Worm (Caenorhabditis elegans): ENCODE measurements around the gene F27E5.7.
A peak's percentile ranks its signal among the peaks of the same experiment; 100 is the strongest.

The F27E5.7 gene

DNA sequence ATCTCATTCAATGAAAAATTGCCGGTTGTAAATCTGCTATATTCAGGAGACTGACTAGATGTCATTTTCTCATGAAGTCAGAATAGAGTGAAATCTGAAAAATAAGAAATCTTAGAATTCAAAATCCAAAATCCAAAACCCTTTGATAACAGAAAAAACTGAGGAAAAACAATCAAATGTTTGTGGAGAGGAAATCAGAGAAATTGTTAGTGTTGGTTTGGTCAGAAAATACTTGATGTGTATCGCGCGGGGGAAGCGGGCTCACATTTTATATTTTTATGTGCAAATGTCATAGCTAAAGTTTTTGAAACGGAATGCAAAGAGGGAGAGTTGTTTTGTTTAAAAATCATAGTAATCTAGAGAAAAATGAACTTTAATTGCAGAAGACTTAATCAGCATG is 9.2 kb downstream of the F27E5.7 start, which contains the start of gene F27E5.5:
F27E5.5 (minus strand) TSS at position 101 of the 400 bp plus-strand sequence.
- no peak for TF ChIP-seq elt-2 (tag; optimal IDR thresholded peaks at IDR 0.05)
- TF ChIP-seq nhr-76 (tag; optimal IDR thresholded peaks at IDR 0.05), result no peak
- TF ChIP-seq elt-1 (tag; optimal IDR thresholded peaks at IDR 0.05), result no peak
- no peak for TF ChIP-seq pha-4 (tag; optimal IDR thresholded peaks at IDR 0.05)
- TF ChIP-seq hmg-11 (tag; optimal IDR thresholded peaks at IDR 0.05), result no peak
- no peak for TF ChIP-seq nhr-43 (tag; optimal IDR thresholded peaks at IDR 0.05; ENCODE audit: poor library complexity, severe bottlenecking)
- no peak for TF ChIP-seq zag-1 (tag; optimal IDR thresholded peaks at IDR 0.05)
- no peak for TF ChIP-seq ztf-4 (tag; optimal IDR thresholded peaks at IDR 0.05)
- no peak for TF ChIP-seq nhr-67 (tag; optimal IDR thresholded peaks at IDR 0.05)
- no peak for TF ChIP-seq nhr-237 (tag; optimal IDR thresholded peaks at IDR 0.05)
- no peak for TF ChIP-seq nhr-77 (tag; optimal IDR thresholded peaks at IDR 0.05)
- no peak for TF ChIP-seq sea-2 (GFP tag; optimal IDR thresholded peaks at IDR 0.05)
- TF ChIP-seq nhr-28 (tag; optimal IDR thresholded peaks at IDR 0.05), result no peak
- no peak for TF ChIP-seq lin-15B (tag; optimal IDR thresholded peaks at IDR 0.05)
- no peak for TF ChIP-seq eor-1 (tag; optimal IDR thresholded peaks at IDR 0.05)
- TF ChIP-seq fos-1 (tag; optimal IDR thresholded peaks at IDR 0.05), result no peak
- TF ChIP-seq jun-1 (tag; optimal IDR thresholded peaks at IDR 0.05), result no peak
- no peak for TF ChIP-seq R02D3.7 (tag; optimal IDR thresholded peaks at IDR 0.05)
- TF ChIP-seq snpc-4 (tag; optimal IDR thresholded peaks at IDR 0.05), result no peak
- no peak for TF ChIP-seq elt-3 (tag; optimal IDR thresholded peaks at IDR 0.05)

DNA sequence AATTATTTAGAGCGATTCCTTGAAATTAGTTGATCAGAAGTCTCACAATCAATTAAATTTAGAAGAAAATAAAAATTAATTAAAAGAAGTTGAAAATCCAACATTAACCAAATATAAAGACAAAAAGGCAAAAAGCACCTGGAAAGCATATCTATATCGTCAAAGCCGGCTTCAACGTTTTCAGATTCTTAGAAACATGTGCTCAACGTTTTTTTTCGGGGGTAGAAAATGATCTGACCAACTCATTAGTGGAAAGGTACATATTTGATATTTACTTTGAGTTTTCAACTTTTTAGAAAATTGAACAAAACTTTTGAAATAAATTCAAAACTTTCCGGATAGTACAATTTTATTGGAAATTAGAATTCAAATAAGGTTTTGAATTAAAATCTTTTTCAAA is 10.3 kb downstream of the F27E5.7 start:
- TF ChIP-seq pqm-1 (tag; optimal IDR thresholded peaks at IDR 0.05) (no peak), ceh-9 (tag; optimal IDR thresholded peaks at IDR 0.05) (no peak), egl-5 (tag; optimal IDR thresholded peaks at IDR 0.05) (no peak), skn-1 (tag; optimal IDR thresholded peaks at IDR 0.05) (no peak), nhr-67 (tag; optimal IDR thresholded peaks at IDR 0.05) (no peak), elt-2 (tag; optimal IDR thresholded peaks at IDR 0.05) (no peak), elt-1 (tag; optimal IDR thresholded peaks at IDR 0.05) (no peak), nhr-11 (tag; optimal IDR thresholded peaks at IDR 0.05) (peak; percentile 39)

DNA sequence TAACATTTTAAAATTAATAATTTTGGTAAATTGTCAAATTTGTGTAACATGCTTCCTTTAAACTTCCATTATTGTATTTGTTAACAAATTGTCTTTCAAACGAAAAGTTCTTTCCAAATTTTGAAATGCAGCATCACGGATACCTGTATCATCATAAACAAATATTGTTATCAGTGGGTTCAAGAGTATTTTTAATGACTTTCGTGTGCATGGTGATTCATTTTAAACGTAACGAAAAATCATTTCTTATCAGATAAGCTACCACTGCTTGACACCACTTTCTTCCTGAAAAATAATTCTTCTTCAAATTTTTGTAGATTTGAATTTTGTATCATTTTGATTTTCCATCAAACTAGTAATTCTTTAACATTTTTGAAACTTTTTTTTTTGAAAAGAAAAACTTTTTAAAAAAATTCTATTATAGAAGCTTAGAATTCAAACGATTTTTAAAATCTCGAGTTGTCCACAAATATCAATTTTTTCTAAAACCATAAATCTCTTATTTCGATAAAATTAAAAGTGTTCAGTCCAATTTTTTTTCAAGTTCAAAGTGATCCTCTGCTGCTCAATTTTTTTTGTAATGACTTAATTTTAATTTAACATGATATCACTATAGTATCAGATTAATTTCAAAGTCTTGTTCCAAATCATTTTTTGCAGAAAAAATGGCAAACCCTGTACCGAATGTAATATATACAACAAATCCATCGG is 11.9 kb downstream of the F27E5.7 start, which contains the start of gene F27E5.9:
F27E5.9 (plus strand) TSS at position 661 of the 711 bp plus-strand sequence.
- TF ChIP-seq jun-1 (tag; optimal IDR thresholded peaks at IDR 0.05), result peak; percentile 47
- no peak for TF ChIP-seq ztf-11 (tag; optimal IDR thresholded peaks at IDR 0.05)
- TF ChIP-seq pha-4 (tag; optimal IDR thresholded peaks at IDR 0.05), result peak; percentile 68
- peak; percentile 93 for TF ChIP-seq pqm-1 (tag; optimal IDR thresholded peaks at IDR 0.05)
- TF ChIP-seq snpc-4 (tag; optimal IDR thresholded peaks at IDR 0.05), result no peak
- no peak for TF ChIP-seq nhr-11 (tag; optimal IDR thresholded peaks at IDR 0.05)
- TF ChIP-seq unc-62 (GFP tag; optimal IDR thresholded peaks at IDR 0.05), result no peak
- peak; percentile 95 for TF ChIP-seq elt-2 (tag; optimal IDR thresholded peaks at IDR 0.05)
- peak; percentile 16 for TF ChIP-seq fos-1 (tag; optimal IDR thresholded peaks at IDR 0.05)
- TF ChIP-seq aly-2 (tag; optimal IDR thresholded peaks at IDR 0.05), result no peak
- peak; percentile 14 for TF ChIP-seq skn-1 (tag; optimal IDR thresholded peaks at IDR 0.05)
- no peak for TF ChIP-seq ceh-82 (tag; optimal IDR thresholded peaks at IDR 0.05)

DNA sequence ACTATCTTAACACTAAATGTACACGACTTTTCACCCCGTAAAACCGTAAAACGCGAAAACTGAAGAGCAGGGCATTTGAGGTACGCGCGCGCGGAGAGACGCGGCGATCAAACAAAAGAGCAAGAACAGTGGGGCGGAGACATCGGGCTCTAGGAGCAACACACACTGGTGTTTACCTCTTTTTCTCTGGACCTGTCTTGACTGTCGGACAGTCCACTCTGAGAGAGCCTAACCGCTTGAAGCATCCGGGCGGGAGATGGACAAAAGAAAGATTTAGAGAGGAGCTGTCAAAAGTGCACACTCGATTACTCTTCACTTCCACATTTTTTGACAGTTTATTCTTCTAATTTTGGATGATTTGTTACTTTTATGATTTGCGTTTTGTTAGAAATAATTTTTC is 14.2 kb downstream of the F27E5.7 start:
- TF ChIP-seq ceh-9 (tag; optimal IDR thresholded peaks at IDR 0.05) (no peak), nhr-28 (tag; optimal IDR thresholded peaks at IDR 0.05) (no peak), pha-4 (tag; optimal IDR thresholded peaks at IDR 0.05) (peak; percentile 22)

DNA sequence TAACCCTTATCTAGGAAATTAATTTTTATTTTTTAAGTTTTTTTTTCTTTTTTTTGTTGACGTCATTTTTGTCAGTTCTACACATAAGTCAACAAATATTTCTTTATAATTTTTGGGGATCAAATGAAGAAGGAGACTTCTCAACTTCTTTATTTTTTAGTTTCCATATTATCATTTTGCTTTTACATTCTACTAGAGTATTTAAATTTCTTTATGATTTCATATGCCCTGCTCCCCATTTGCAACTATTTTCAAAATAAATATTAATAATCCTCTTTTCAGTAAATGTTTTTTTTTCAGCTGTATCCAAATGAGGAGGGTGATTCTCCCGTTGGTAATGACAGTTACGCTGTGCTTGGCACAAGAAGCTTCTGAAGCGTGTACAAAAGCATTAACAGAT is 14.8 kb downstream of the F27E5.7 start, which contains the start of gene phg-1:
phg-1 (plus strand) TSS at position 301 of the 400 bp plus-strand sequence.
- TF ChIP-seq lin-15B (tag; optimal IDR thresholded peaks at IDR 0.05) (no peak), elt-3 (tag; optimal IDR thresholded peaks at IDR 0.05) (no peak), ztf-4 (tag; optimal IDR thresholded peaks at IDR 0.05) (no peak), fkh-10 (GFP tag; optimal IDR thresholded peaks at IDR 0.05) (no peak), lsy-12 (tag; optimal IDR thresholded peaks at IDR 0.05) (no peak), nfya-1 (tag; optimal IDR thresholded peaks at IDR 0.05; ENCODE audit: insufficient read depth) (no peak), fkh-2 (tag; optimal IDR thresholded peaks at IDR 0.05) (no peak), aly-2 (tag; optimal IDR thresholded peaks at IDR 0.05) (no peak)
